Worm (Caenorhabditis elegans): ENCODE data around the gene K02E2.11.

- TF ChIP-seq ceh-36 (tag; optimal IDR thresholded peaks at IDR 0.05) (no peak), tbx-37 (GFP tag; conservative IDR thresholded peaks at IDR 0.05) (no peak), scrt-1 (GFP tag; IDR thresholded peaks at IDR 0.05) (no peak), hmg-4 (GFP tag; optimal IDR thresholded peaks at IDR 0.05) (no peak), hnd-1 (tag; optimal IDR thresholded peaks at IDR 0.05) (no peak), B0310.2 (tag; optimal IDR thresholded peaks at IDR 0.05) (no peak), ama-1 (optimal IDR thresholded peaks at IDR 0.05) (no peak), tbx-11 (GFP tag; IDR thresholded peaks at IDR 0.05) (no peak), tra-4 (tag; optimal IDR thresholded peaks at IDR 0.05) (no peak), F13C5.2 (tag; optimal IDR thresholded peaks at IDR 0.05) (no peak), flt-1 (GFP tag; IDR thresholded peaks at IDR 0.05) (no peak), sea-1 (GFP tag; conservative IDR thresholded peaks at IDR 0.05) (no peak), aly-1 (tag; optimal IDR thresholded peaks at IDR 0.05) (no peak), ets-7 (tag; optimal IDR thresholded peaks at IDR 0.05) (no peak)
Measured at ce11 chrV:20335264-20335663, 47.9 kb upstream of the K02E2.11 start, which contains the start of gene Y38H6A.5.

Data from whole organism, early embryonic.